Fruit fly (Drosophila melanogaster): ENCODE results near the gene PH4alphaSG1.
A peak's percentile ranks its signal among the peaks of the same experiment; 100 is the strongest.

Gene PH4alphaSG1

dm6 chr3R:30489797-30490196 is 15.7 kb downstream of the PH4alphaSG1 start, which contains the start of gene PH4alphaSG2 (continued):
- TF ChIP-seq CG6791 (GFP tag; IDR thresholded peaks at IDR 0.05; ENCODE audit: partially characterized antibody) (no peak), CG7271 (tag; optimal IDR thresholded peaks at IDR 0.05) (no peak), ato (GFP tag; IDR thresholded peaks at IDR 0.05; ENCODE audit: partially characterized antibody) (no peak), phol (tag; optimal IDR thresholded peaks at IDR 0.05) (no peak), mld (GFP tag; IDR thresholded peaks at IDR 0.05; ENCODE audit: partially characterized antibody) (no peak), CG32532 (GFP tag; IDR thresholded peaks at IDR 0.05) (no peak), z (GFP tag; IDR thresholded peaks at IDR 0.05) (no peak), CG5953 (GFP tag; IDR thresholded peaks at IDR 0.05) (no peak), CG10959 (GFP tag; IDR thresholded peaks at IDR 0.05) (no peak), CG7786 (GFP tag; optimal IDR thresholded peaks at IDR 0.05) (peak; percentile 34), Med (GFP tag) (no peak), CG7839 (tag; optimal IDR thresholded peaks at IDR 0.05) (no peak), croc (GFP tag; conservative IDR thresholded peaks at IDR 0.05) (no peak), CG16779 (GFP tag; IDR thresholded peaks at IDR 0.05) (no peak), Dll (GFP tag; IDR thresholded peaks at IDR 0.05; ENCODE audit: partially characterized antibody) (no peak), CG2120 (GFP tag; optimal IDR thresholded peaks at IDR 0.05) (peak; percentile 61), CG17568 (GFP tag; optimal IDR thresholded peaks at IDR 0.05) (no peak), CG12104 (GFP tag; optimal IDR thresholded peaks at IDR 0.05) (no peak), sna (GFP tag; IDR thresholded peaks at IDR 0.05; ENCODE audit: partially characterized antibody) (no peak), D19A (tag; optimal IDR thresholded peaks at IDR 0.05) (no peak), CG13624 (GFP tag; optimal IDR thresholded peaks at IDR 0.05) (no peak), CkIIα-i1 (GFP tag; IDR thresholded peaks at IDR 0.05) (no peak), gcm2 (GFP tag; optimal IDR thresholded peaks at IDR 0.05) (no peak), CG11247 (GFP tag; IDR thresholded peaks at IDR 0.05) (no peak), HLH4C (GFP tag; IDR thresholded peaks at IDR 0.05; ENCODE audit: partially characterized antibody) (no peak), Rx (GFP tag; IDR thresholded peaks at IDR 0.05) (no peak), aop (GFP tag; IDR thresholded peaks at IDR 0.05) (no peak), Dbx (GFP tag; IDR thresholded peaks at IDR 0.05) (no peak), ase (GFP tag; IDR thresholded peaks at IDR 0.05) (no peak), insv (GFP tag; optimal IDR thresholded peaks at IDR 0.05) (no peak), CG1832 (GFP tag; optimal IDR thresholded peaks at IDR 0.05) (no peak), CG8944 (GFP tag; optimal IDR thresholded peaks at IDR 0.05) (no peak), bigmax (GFP tag; optimal IDR thresholded peaks at IDR 0.05) (no peak), ranshi (GFP tag; IDR thresholded peaks at IDR 0.05) (no peak), CG11456 (GFP tag; IDR thresholded peaks at IDR 0.05) (no peak), CG4707 (GFP tag; optimal IDR thresholded peaks at IDR 0.05) (peak; percentile 8), CG4820 (GFP tag; optimal IDR thresholded peaks at IDR 0.05) (no peak), hth (optimal IDR thresholded peaks at IDR 0.05) (no peak), CG10565 (GFP tag; optimal IDR thresholded peaks at IDR 0.05) (no peak), Usf (GFP tag; optimal IDR thresholded peaks at IDR 0.05) (no peak), CG1233 (GFP tag; optimal IDR thresholded peaks at IDR 0.05) (no peak), Stat92E (GFP tag; optimal IDR thresholded peaks at IDR 0.05) (no peak), trh (GFP tag; optimal IDR thresholded peaks at IDR 0.05) (no peak), slbo (GFP tag; IDR thresholded peaks at IDR 0.05) (no peak), mam (GFP tag; optimal IDR thresholded peaks at IDR 0.05) (no peak), CG11696 (GFP tag; IDR thresholded peaks at IDR 0.05) (no peak), lab (GFP tag; optimal IDR thresholded peaks at IDR 0.05) (peak; percentile 71), chif (GFP tag; optimal IDR thresholded peaks at IDR 0.05) (no peak), tgo (GFP tag; IDR thresholded peaks at IDR 0.05) (no peak), bsh (GFP tag; optimal IDR thresholded peaks at IDR 0.05) (peak in 1 of 2 experiments; percentile 17), CG1647 (GFP tag; optimal IDR thresholded peaks at IDR 0.05) (no peak), dmrt11E (tag; optimal IDR thresholded peaks at IDR 0.05) (no peak)
